Fruit fly (Drosophila melanogaster): Measurements from ENCODE around the gene Elp6.

DNA sequence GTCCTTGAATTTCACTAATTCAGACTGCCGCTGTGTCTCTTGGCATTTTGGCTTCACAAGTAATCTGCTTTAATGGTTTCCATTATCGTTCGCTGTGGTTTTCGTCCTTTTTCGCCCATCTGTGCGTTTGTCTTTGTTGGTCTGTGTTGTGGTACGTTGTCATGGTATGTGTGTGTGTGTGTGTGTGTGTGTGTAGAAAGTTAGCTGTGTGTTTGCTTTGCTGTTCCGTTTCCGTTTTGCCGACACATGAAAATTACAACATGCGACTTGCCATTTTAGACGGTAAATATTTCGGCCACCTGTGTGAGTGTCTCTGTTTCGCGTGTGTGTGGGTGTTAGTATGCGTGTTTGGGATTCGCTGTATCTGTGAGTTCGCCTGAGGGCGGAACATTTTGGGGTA is 9.8 kb downstream of the Elp6 start:
- no peak for TF ChIP-seq tj (GFP tag; optimal IDR thresholded peaks at IDR 0.05)
- no peak for TF ChIP-seq Hr96 (GFP tag; optimal IDR thresholded peaks at IDR 0.05)
- TF ChIP-seq CG7101 (tag; optimal IDR thresholded peaks at IDR 0.05), result no peak
- TF ChIP-seq CG11617 (GFP tag; optimal IDR thresholded peaks at IDR 0.05), result no peak
